Worm (Caenorhabditis elegans) whole organism, late embryonic: ENCODE measurements around the gene nduv-3.
A peak's percentile ranks its signal among the peaks of the same experiment; 100 is the strongest.
"Not testable (repeated sequence)": the region's sequence is repeated elsewhere in the genome, so short reads cannot be mapped to it uniquely, and the experiment has no call there.

Experiments
- F13H6.1 ChIP-seq: sonication (generic microtip); optimal IDR thresholded peaks from 2 replicates; lab custom pipeline; 2016; ENCODE audit warnings: missing genetic modification characterization, missing compliant biosample characterization
- T23F11.4 ChIP-seq: fragments of 200-800 bp; sonication (Bioruptor generic); optimal IDR thresholded peaks from 2 replicates; lab custom pipeline; 2018; ENCODE audit warnings: mild to moderate bottlenecking, missing genetic modification characterization, missing compliant biosample characterization
- Y22D7AL.16 ChIP-seq: sonication (generic microtip); optimal IDR thresholded peaks from 2 replicates; lab custom pipeline; 2016; ENCODE audit warnings: missing genetic modification characterization, missing compliant biosample characterization
- ahr-1 ChIP-seq: sonication (generic microtip); optimal IDR thresholded peaks from 2 replicates; lab custom pipeline; 2016; ENCODE audit warnings: missing genetic modification characterization, missing compliant biosample characterization
- ama-1 ChIP-seq: fragments of 150-350 bp; optimal IDR thresholded peaks from 2 replicates; lab custom pipeline; 2014
- ceh-18 ChIP-seq: sonication (generic microtip); optimal IDR thresholded peaks from 2 replicates; lab custom pipeline; 2016; ENCODE audit warnings: missing genetic modification characterization, missing compliant biosample characterization
- ceh-19 ChIP-seq: fragments of 200-800 bp; sonication (Bioruptor generic); optimal IDR thresholded peaks from 2 replicates; lab custom pipeline; 2018; ENCODE audit warnings: mild to moderate bottlenecking, missing genetic modification characterization, missing compliant biosample characterization
- ceh-2 ChIP-seq: sonication (generic microtip); optimal IDR thresholded peaks from 2 replicates; lab custom pipeline; 2016; ENCODE audit warnings: missing genotype, missing genetic modification characterization, missing compliant biosample characterization
- ceh-24 ChIP-seq: sonication (generic microtip); optimal IDR thresholded peaks from 2 replicates; lab custom pipeline; 2016; ENCODE audit warnings: mild to moderate bottlenecking, missing genetic modification characterization, missing compliant biosample characterization
- ceh-30 ChIP-seq: fragments of 150-350 bp; optimal IDR thresholded peaks from 2 replicates; lab custom pipeline; 2014; ENCODE audit warnings: missing biosample characterization, missing genetic modification characterization
- ceh-34 ChIP-seq: sonication (generic microtip); optimal IDR thresholded peaks from 2 replicates; lab custom pipeline; 2016; ENCODE audit warnings: mild to moderate bottlenecking, missing genetic modification characterization, missing compliant biosample characterization
- ceh-45 ChIP-seq: fragments of 200-800 bp; sonication (Bioruptor generic); IDR thresholded peaks from 2 replicates; pipeline ENCODE4 v1.3.6; 2022; ENCODE audit warnings: missing genetic modification reagents, missing genetic modification characterization, missing compliant biosample characterization
- ceh-6 ChIP-seq: fragments of 200-800 bp; sonication (Bioruptor generic); optimal IDR thresholded peaks from 2 replicates; lab custom pipeline; 2018; ENCODE audit warnings: mild to moderate bottlenecking, missing genetic modification characterization, missing compliant biosample characterization
- ceh-9 ChIP-seq: sonication (generic microtip); optimal IDR thresholded peaks from 2 replicates; lab custom pipeline; 2016; ENCODE audit warnings: mild to moderate bottlenecking, missing genetic modification characterization, inconsistent platforms, missing compliant biosample characterization
- che-1 ChIP-seq: sonication (generic microtip); optimal IDR thresholded peaks from 2 replicates; lab custom pipeline; 2016; ENCODE audit warnings: mild to moderate bottlenecking, missing genetic modification characterization, missing compliant biosample characterization
- dmd-4 ChIP-seq: sonication (generic microtip); optimal IDR thresholded peaks from 2 replicates; lab custom pipeline; 2016; ENCODE audit warnings: borderline replicate concordance, missing genetic modification characterization, missing compliant biosample characterization
- dve-1 ChIP-seq: sonication (generic microtip); optimal IDR thresholded peaks from 2 replicates; lab custom pipeline; 2017; ENCODE audit warnings: antibody characterized with exemption, mild to moderate bottlenecking, missing genetic modification characterization, missing compliant biosample characterization
- elt-4 ChIP-seq: sonication (generic microtip); optimal IDR thresholded peaks from 2 replicates; lab custom pipeline; 2016; ENCODE audit warnings: missing genetic modification characterization, missing compliant biosample characterization
- eyg-1 ChIP-seq: sonication (generic microtip); optimal IDR thresholded peaks from 2 replicates; lab custom pipeline; 2016; ENCODE audit warnings: missing genotype, missing genetic modification characterization, missing compliant biosample characterization
- fax-1 ChIP-seq: sonication (generic microtip); optimal IDR thresholded peaks from 2 replicates; lab custom pipeline; 2016; ENCODE audit warnings: missing genotype, missing genetic modification characterization, missing compliant biosample characterization
- gmeb-2 ChIP-seq: sonication (generic microtip); optimal IDR thresholded peaks from 2 replicates; lab custom pipeline; 2016; ENCODE audit warnings: missing genetic modification characterization, inconsistent platforms, missing compliant biosample characterization
- hlh-8 ChIP-seq: sonication (generic microtip); optimal IDR thresholded peaks from 2 replicates; lab custom pipeline; 2016; ENCODE audit warnings: missing genotype, missing genetic modification characterization, missing compliant biosample characterization
- madf-2 ChIP-seq: sonication (generic microtip); optimal IDR thresholded peaks from 2 replicates; lab custom pipeline; 2017; ENCODE audit warnings: missing genetic modification characterization, missing compliant biosample characterization
- nfya-1 ChIP-seq: sonication (generic microtip); optimal IDR thresholded peaks from 2 replicates; lab custom pipeline; 2017; ENCODE audit warnings: missing genetic modification characterization, mild to moderate bottlenecking, missing compliant biosample characterization, antibody characterized with exemption, moderate library complexity
- npax-4 ChIP-seq: sonication (generic microtip); optimal IDR thresholded peaks from 2 replicates; lab custom pipeline; 2016; ENCODE audit warnings: missing genetic modification characterization, missing compliant biosample characterization
- odd-2 ChIP-seq: sonication (generic microtip); optimal IDR thresholded peaks from 2 replicates; lab custom pipeline; 2017; ENCODE audit warnings: antibody characterized with exemption, mild to moderate bottlenecking, missing genetic modification characterization, missing compliant biosample characterization
- pag-3 ChIP-seq: sonication (generic microtip); optimal IDR thresholded peaks from 2 replicates; lab custom pipeline; 2016; ENCODE audit warnings: missing compliant biosample characterization, missing genetic modification characterization, borderline replicate concordance
- pros-1 ChIP-seq: fragments of 150-350 bp; optimal IDR thresholded peaks from 2 replicates; lab custom pipeline; 2014; ENCODE audit warnings: missing biosample characterization, missing genetic modification reagents, missing genetic modification characterization
- ref-2 ChIP-seq: sonication (generic microtip); optimal IDR thresholded peaks from 2 replicates; lab custom pipeline; 2016; ENCODE audit warnings: missing genetic modification characterization, missing compliant biosample characterization
- sox-2 ChIP-seq: fragments of 200-800 bp; sonication (Bioruptor generic); IDR thresholded peaks from 2 replicates; pipeline ENCODE4 v1.3.6; 2022; ENCODE audit warnings: missing genetic modification reagents, missing genetic modification characterization, missing compliant biosample characterization
- tbx-2 ChIP-seq: sonication (generic microtip); optimal IDR thresholded peaks from 2 replicates; lab custom pipeline; 2016; ENCODE audit warnings: missing genetic modification characterization, missing compliant biosample characterization
- tbx-7 ChIP-seq: sonication (generic microtip); optimal IDR thresholded peaks from 2 replicates; lab custom pipeline; 2016; ENCODE audit warnings: missing genotype, missing genetic modification characterization, missing compliant biosample characterization
- unc-42 ChIP-seq: sonication (generic microtip); optimal IDR thresholded peaks from 2 replicates; lab custom pipeline; 2016; ENCODE audit warnings: missing genotype, missing genetic modification characterization, missing compliant biosample characterization
- unc-55 ChIP-seq: sonication (generic microtip); optimal IDR thresholded peaks from 2 replicates; lab custom pipeline; 2017; ENCODE audit warnings: missing biosample characterization, missing genetic modification reagents, missing genetic modification characterization
- unc-86 ChIP-seq: sonication (generic microtip); optimal IDR thresholded peaks from 2 replicates; lab custom pipeline; 2016; ENCODE audit warnings: missing genetic modification characterization, missing compliant biosample characterization
- ztf-16 ChIP-seq: sonication (generic microtip); optimal IDR thresholded peaks from 2 replicates; lab custom pipeline; 2017; ENCODE audit warnings: missing genetic modification characterization, missing compliant biosample characterization

The nduv-3 gene

ce11 chrIV:2666127-2666526 is 25.0 kb downstream of the nduv-3 start:
- TF ChIP-seq hlh-8 (tag; lab: Kevin White, UChicago) (no peak), odd-2 (tag; lab: Kevin White, UChicago) (no peak), ceh-45 (GFP tag; lab: Robert Waterston, UW) (no peak), Y22D7AL.16 (tag; lab: Kevin White, UChicago) (no peak)
- TF ChIP-seq, all 69 proteins: peak for 0

- TF ChIP-seq hlh-8 (tag; lab: Kevin White, UChicago) (no peak), pag-3 (tag; lab: Kevin White, UChicago) (no peak), eyg-1 (tag; lab: Kevin White, UChicago) (no peak), madf-2 (tag; lab: Kevin White, UChicago) (no peak), elt-4 (no peak)
Measured at ce11 chrIV:2666586-2667100, 25.5 kb downstream of the nduv-3 start, which contains the start of gene Y69A2AR.1. Gene Y69A2AR.1, plus strand, starts transcription at chrIV:2667050.

- TF ChIP-seq unc-86 (tag; lab: Kevin White, UChicago) (no peak), ama-1 (lab: Kevin White, UChicago) (no peak), sox-2 (no peak), ceh-18 (no peak), ceh-2 (tag; lab: Kevin White, UChicago) (no peak), che-1 (no peak), ztf-16 (tag; lab: Kevin White, UChicago) (no peak), ceh-24 (tag; lab: Kevin White, UChicago) (no peak), npax-4 (no peak), pros-1 (tag; lab: Kevin White, UChicago) (no peak), ceh-30 (tag; lab: Kevin White, UChicago) (no peak), dve-1 (tag; lab: Kevin White, UChicago) (no peak)
- TF ChIP-seq, all 69 proteins: peak for 0
Measured at ce11 chrIV:2670664-2671063, 29.6 kb downstream of the nduv-3 start.

ce11 chrIV:2674915-2675314 is 33.8 kb downstream of the nduv-3 start, which contains the start of gene gpx-4:
Gene gpx-4, minus strand, starts transcription at chrIV:2675015.
- TF ChIP-seq eyg-1, F13H6.1, ceh-9 (tag; lab: Kevin White, UChicago): not testable (repeated sequence)
- TF ChIP-seq, all 69 proteins: peak for 0; not testable (repeated sequence) for 69

ce11 chrIV:2676281-2676680 is 35.2 kb downstream of the nduv-3 start, which contains the start of gene Y94H6A.3:
Gene Y94H6A.3, plus strand, starts transcription at chrIV:2676512.
- peak; percentile 74 for TF ChIP-seq nfya-1 (tag; lab: Kevin White, UChicago)
- TF ChIP-seq ceh-30 (tag; lab: Kevin White, UChicago) = peak; percentile 40
- peak; percentile 20 for TF ChIP-seq unc-86 (tag; lab: Kevin White, UChicago)
- TF ChIP-seq unc-42 (tag; lab: Kevin White, UChicago) = peak; percentile 58
- peak; percentile 18 for TF ChIP-seq ceh-34 (tag; lab: Kevin White, UChicago)
- no peak for TF ChIP-seq ceh-9 (tag; lab: Kevin White, UChicago)
- no peak for TF ChIP-seq gmeb-2 (tag; lab: Kevin White, UChicago)
- TF ChIP-seq unc-55 (GFP tag; lab: Kevin White, UChicago) = no peak
- no peak for TF ChIP-seq ceh-6

ce11 chrIV:2677687-2678086 is 36.6 kb downstream of the nduv-3 start:
- no peak for TF ChIP-seq tbx-2 (tag; lab: Kevin White, UChicago)
- no peak for TF ChIP-seq che-1
- no peak for TF ChIP-seq tbx-7 (tag; lab: Kevin White, UChicago)
- TF ChIP-seq ref-2 (tag; lab: Kevin White, UChicago) = no peak
- no peak for TF ChIP-seq dmd-4 (tag; lab: Kevin White, UChicago)
- no peak for TF ChIP-seq ahr-1 (tag; lab: Kevin White, UChicago)
- TF ChIP-seq fax-1 = no peak
- TF ChIP-seq ceh-19 (GFP tag; lab: Kevin White, UChicago) = no peak
- no peak for TF ChIP-seq T23F11.4 (GFP tag; lab: Kevin White, UChicago)
